Fruit fly (Drosophila melanogaster) S2 (cell line): Measurements from ENCODE around the gene RhoGAP5A.

Experiments used
- CG8478 ChIP-seq: fragments of >200 bp; optimal IDR thresholded peaks from 2 replicates; lab custom pipeline; 2018
- CTCF ChIP-seq, 2 experiments: fragments of >200 bp; optimal IDR thresholded peaks; 2 replicates each; lab custom pipeline; 2018

- TF ChIP-seq CG8478 (lab: Kevin White, UChicago) (no peak), CTCF (optimal IDR thresholded peaks at IDR 0.05; lab: Kevin White, UChicago) (no peak)
These were observed 31.6 kb downstream of the RhoGAP5A start for dm6 chrX:5587023-5587422.
